Fruit fly (Drosophila melanogaster): ENCODE measurements around the gene CG9555.
A peak's percentile ranks its signal among the peaks of the same experiment; 100 is the strongest.

CG9555 gene

DNA sequence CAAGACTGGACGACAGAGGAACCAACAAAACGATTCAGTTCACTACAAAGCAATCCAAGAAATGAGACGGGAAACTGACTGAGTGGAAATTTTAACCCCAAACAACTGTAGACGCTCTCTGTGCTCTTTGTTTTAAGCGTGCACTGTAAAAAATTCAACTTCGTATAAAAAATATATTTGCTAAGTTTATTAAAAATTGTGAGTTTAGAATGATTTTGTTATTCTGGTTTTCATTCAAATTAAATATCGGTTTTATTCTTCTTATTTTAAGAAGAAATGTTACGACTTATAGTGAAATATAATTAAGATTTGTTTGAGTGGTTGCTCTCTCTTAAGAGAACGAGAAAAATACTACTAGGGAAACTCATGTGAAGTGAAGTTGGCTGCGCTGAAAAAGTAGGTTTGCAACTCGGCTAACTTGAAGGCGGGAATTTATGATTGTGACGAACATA, 33.5 kb upstream of the CG9555 start (continued):
- TF ChIP-seq CG9727 (GFP tag; optimal IDR thresholded peaks at IDR 0.05) = peak; percentile 96
- peak; percentile 98 for TF ChIP-seq dysf (GFP tag; IDR thresholded peaks at IDR 0.05)
- TF ChIP-seq prd (optimal IDR thresholded peaks at IDR 0.05) = no peak
- TF ChIP-seq prd (GFP tag; IDR thresholded peaks at IDR 0.05) = peak; percentile 99
- peak; percentile 76 for TF ChIP-seq BtbVII (GFP tag; optimal IDR thresholded peaks at IDR 0.05)
- peak; percentile 90 for TF ChIP-seq pros (GFP tag; optimal IDR thresholded peaks at IDR 0.05)
- TF ChIP-seq CG3726 (GFP tag; IDR thresholded peaks at IDR 0.05) = peak; percentile 96
- TF ChIP-seq CG11504 (tag; optimal IDR thresholded peaks at IDR 0.05) = peak; percentile 97
- peak; percentile 93 for TF ChIP-seq Oaz (GFP tag; IDR thresholded peaks at IDR 0.05)
- TF ChIP-seq CTCF (GFP tag; optimal IDR thresholded peaks at IDR 0.05) = peak; percentile 56
- TF ChIP-seq Hey (tag; optimal IDR thresholded peaks at IDR 0.05) = peak; percentile 44
- peak; percentile 69 for TF ChIP-seq mirr (GFP tag; optimal IDR thresholded peaks at IDR 0.05)
- peak; percentile 94 for TF ChIP-seq CG17612 (GFP tag; IDR thresholded peaks at IDR 0.05)
- TF ChIP-seq gt (GFP tag; IDR thresholded peaks at IDR 0.05) = peak; percentile 87
- TF ChIP-seq CG3995 (GFP tag; optimal IDR thresholded peaks at IDR 0.05) = peak; percentile 41
- peak; percentile 96 for TF ChIP-seq CG7556 (GFP tag; optimal IDR thresholded peaks at IDR 0.05)
- TF ChIP-seq CG4730 (GFP tag; IDR thresholded peaks at IDR 0.05) = peak; percentile 97
- TF ChIP-seq sc (optimal IDR thresholded peaks at IDR 0.05) = no peak
- peak; percentile 88 for TF ChIP-seq sc (GFP tag; optimal IDR thresholded peaks at IDR 0.05)
- peak; percentile 23 for TF ChIP-seq CG17186 (GFP tag; optimal IDR thresholded peaks at IDR 0.05)
- no peak; the same call in 1 of the 2 replicates for TF ChIP-seq tna (GFP tag; IDR thresholded peaks at IDR 0.05; ENCODE audit: partially characterized antibody)
- TF ChIP-seq Gsc (GFP tag; IDR thresholded peaks at IDR 0.05) = no peak
- TF ChIP-seq bowl (GFP tag; IDR thresholded peaks at IDR 0.05) = peak; percentile 97
- TF ChIP-seq aop (GFP tag; IDR thresholded peaks at IDR 0.05) = peak; percentile 79
- TF ChIP-seq so (GFP tag; IDR thresholded peaks at IDR 0.05) = peak; percentile 99
- TF ChIP-seq kni (GFP tag; optimal IDR thresholded peaks at IDR 0.05) = peak; percentile 45
- peak; percentile 28 for TF ChIP-seq ab (GFP tag; optimal IDR thresholded peaks at IDR 0.05)
- peak; percentile 89 for TF ChIP-seq CG1233 (GFP tag; optimal IDR thresholded peaks at IDR 0.05)
- TF ChIP-seq grn (GFP tag; optimal IDR thresholded peaks at IDR 0.05) = peak; percentile 51
- TF ChIP-seq CG6813 (GFP tag; optimal IDR thresholded peaks at IDR 0.05) = peak; percentile 87
- peak; percentile 88; the same call in 1 of the 2 replicates for TF ChIP-seq Lim3 (GFP tag; IDR thresholded peaks at IDR 0.05)
- TF ChIP-seq Abd-B (GFP tag; optimal IDR thresholded peaks at IDR 0.05) = peak; percentile 86
- TF ChIP-seq fd96Cb (tag; optimal IDR thresholded peaks at IDR 0.05) = peak; percentile 95
- peak; percentile 77 for TF ChIP-seq Deaf1 (tag; optimal IDR thresholded peaks at IDR 0.05)
- TF ChIP-seq caup (GFP tag; optimal IDR thresholded peaks at IDR 0.05; ENCODE audit: severe bottlenecking) = peak; percentile 88
- TF ChIP-seq gcm (GFP tag; optimal IDR thresholded peaks at IDR 0.05) = peak; percentile 94
- TF ChIP-seq Ssrp (tag; optimal IDR thresholded peaks at IDR 0.05) = peak; percentile 97
- peak; percentile 97 for TF ChIP-seq esg (GFP tag; conservative IDR thresholded peaks at IDR 0.05)
- TF ChIP-seq CG15073 (GFP tag; optimal IDR thresholded peaks at IDR 0.05) = peak; percentile 70
- TF ChIP-seq CG17385 (GFP tag; optimal IDR thresholded peaks at IDR 0.05) = peak; percentile 86
- peak; percentile 89 for TF ChIP-seq CG2875 (GFP tag; optimal IDR thresholded peaks at IDR 0.05)
- peak; percentile 94 for TF ChIP-seq klu (GFP tag; IDR thresholded peaks at IDR 0.05)
- TF ChIP-seq Chrac-16 (GFP tag; optimal IDR thresholded peaks at IDR 0.05) = peak; percentile 92
- TF ChIP-seq Fer2 (tag; optimal IDR thresholded peaks at IDR 0.05) = peak; percentile 68
- peak; percentile 83 for TF ChIP-seq CG10321 (GFP tag; IDR thresholded peaks at IDR 0.05)
- TF ChIP-seq oc (tag; optimal IDR thresholded peaks at IDR 0.05) = peak; percentile 93
- peak; percentile 94 for TF ChIP-seq Antp (GFP tag; optimal IDR thresholded peaks at IDR 0.05)
- TF ChIP-seq ATbp (GFP tag; optimal IDR thresholded peaks at IDR 0.05) = peak; percentile 92
- peak; percentile 86 for TF ChIP-seq p53 (GFP tag; optimal IDR thresholded peaks at IDR 0.05)
- peak; percentile 92 for TF ChIP-seq CG9215 (GFP tag; IDR thresholded peaks at IDR 0.05)
- no peak for TF ChIP-seq Dfd (GFP tag; optimal IDR thresholded peaks at IDR 0.05)
- TF ChIP-seq CG17361 (GFP tag; IDR thresholded peaks at IDR 0.05) = peak; percentile 87

All from whole organism, embryonic.